Fruit fly (Drosophila melanogaster) whole organism, embryonic: ENCODE measurements around the gene CG42579.

Experiments used
- CG1024 ChIP-seq: fragments of 200-800 bp; sonication (Bioruptor generic); IDR thresholded peaks from 2 replicates; pipeline ENCODE4 v1.3.6; 2022; ENCODE audit warnings: missing biosample characterization, missing genetic modification characterization
- CG10543 ChIP-seq: fragments of 200-800 bp; sonication (Bioruptor generic); optimal IDR thresholded peaks from 3 replicates; lab custom pipeline; 2017; ENCODE audit warnings: missing biosample characterization, mild to moderate bottlenecking, missing genetic modification characterization, moderate library complexity
- CG11504 ChIP-seq: fragments of 200-800 bp; sonication (Bioruptor generic); optimal IDR thresholded peaks from 3 replicates; lab custom pipeline; 2019; ENCODE audit warnings: missing biosample characterization, mild to moderate bottlenecking, missing genetic modification characterization, moderate library complexity
- CG13894 ChIP-seq: fragments of 200-800 bp; sonication (Bioruptor generic); optimal IDR thresholded peaks from 3 replicates; lab custom pipeline; 2018; ENCODE audit warnings: missing biosample characterization, mild to moderate bottlenecking, missing genetic modification characterization, moderate library complexity
- CG16779 ChIP-seq: fragments of 200-800 bp; sonication (Bioruptor generic); IDR thresholded peaks from 2 replicates; pipeline ENCODE4 v1.3.6; 2022; ENCODE audit warnings: missing biosample characterization, missing genetic modification characterization
- CG18599 ChIP-seq: fragments of 200-800 bp; sonication (Bioruptor generic); optimal IDR thresholded peaks from 3 replicates; lab custom pipeline; 2017; ENCODE audit warnings: missing biosample characterization, missing genetic modification characterization, mild to moderate bottlenecking, moderate library complexity, missing genetic modification reagents
- CG18619 ChIP-seq: fragments of 200-800 bp; sonication (Bioruptor generic); optimal IDR thresholded peaks from 3 replicates; lab custom pipeline; 2017; ENCODE audit warnings: missing biosample characterization, mild to moderate bottlenecking, missing genetic modification characterization
- CG31224 ChIP-seq: fragments of 200-800 bp; sonication (Bioruptor generic); IDR thresholded peaks from 2 replicates; pipeline ENCODE4 v1.3.6; 2022; ENCODE audit warnings: missing biosample characterization, missing genetic modification characterization
- CG31441 ChIP-seq: fragments of 200-800 bp; sonication (Bioruptor generic); IDR thresholded peaks from 2 replicates; pipeline ENCODE4 v1.3.6; 2022; ENCODE audit warnings: missing biosample characterization, missing genetic modification characterization
- CG32767 ChIP-seq: fragments of 200-800 bp; sonication (Bioruptor generic); IDR thresholded peaks from 2 replicates; pipeline ENCODE4 v1.3.6; 2022; ENCODE audit warnings: missing biosample characterization, missing genetic modification characterization
- CG3281 ChIP-seq: fragments of 200-800 bp; sonication (Bioruptor generic); optimal IDR thresholded peaks from 3 replicates; lab custom pipeline; 2017; ENCODE audit warnings: missing biosample characterization, mild to moderate bottlenecking, missing genetic modification characterization
- CG3838 ChIP-seq: fragments of 200-800 bp; sonication (Bioruptor generic); optimal IDR thresholded peaks from 3 replicates; lab custom pipeline; 2016; ENCODE audit warnings: missing biosample characterization, missing genetic modification characterization
- CG6654 ChIP-seq: fragments of 200-800 bp; sonication (Bioruptor generic); optimal IDR thresholded peaks from 2 replicates; lab custom pipeline; 2017; ENCODE audit warnings: missing biosample characterization, mild to moderate bottlenecking, missing genetic modification characterization
- CG6854 ChIP-seq: fragments of 200-800 bp; sonication (Bioruptor generic); optimal IDR thresholded peaks from 3 replicates; lab custom pipeline; 2017; ENCODE audit warnings: missing biosample characterization, mild to moderate bottlenecking, missing genetic modification characterization
- CG7357 ChIP-seq: fragments of 200-800 bp; sonication (Bioruptor generic); IDR thresholded peaks from 3 replicates; pipeline ENCODE4 v1.3.6; 2022; ENCODE audit warnings: missing biosample characterization, missing genetic modification characterization
- CG9609 ChIP-seq: fragments of 200-800 bp; sonication (Bioruptor generic); optimal IDR thresholded peaks from 3 replicates; lab custom pipeline; 2016; ENCODE audit warnings: missing biosample characterization, missing genetic modification characterization
- CG9932 ChIP-seq: fragments of 200-800 bp; sonication (Bioruptor generic); IDR thresholded peaks from 2 replicates; pipeline ENCODE4 v1.3.6; 2022; ENCODE audit warnings: missing biosample characterization, missing genetic modification characterization
- Camta ChIP-seq: fragments of 200-800 bp; sonication (Bioruptor generic); optimal IDR thresholded peaks from 2 replicates; lab custom pipeline; 2016; ENCODE audit warnings: missing biosample characterization, missing genetic modification characterization
- Chrac-16 ChIP-seq: fragments of 200-800 bp; sonication (Bioruptor generic); optimal IDR thresholded peaks from 3 replicates; lab custom pipeline; 2016; ENCODE audit warnings: missing biosample characterization, missing genetic modification characterization
- Drgx ChIP-seq: fragments of 200-800 bp; sonication (Bioruptor generic); IDR thresholded peaks from 2 replicates; pipeline ENCODE4 v1.3.6; 2022; ENCODE audit warnings: missing biosample characterization, missing genetic modification characterization
- Hey ChIP-seq: fragments of 200-800 bp; sonication (Bioruptor generic); optimal IDR thresholded peaks from 3 replicates; lab custom pipeline; 2018; ENCODE audit warnings: missing biosample characterization, mild to moderate bottlenecking, missing genetic modification characterization
- Hr3 ChIP-seq: fragments of 200-800 bp; sonication (Bioruptor generic); optimal IDR thresholded peaks from 3 replicates; lab custom pipeline; 2016; ENCODE audit warnings: missing biosample characterization, missing genetic modification characterization
- Mad ChIP-seq: fragments of 200-800 bp; sonication (Bioruptor generic); optimal IDR thresholded peaks from 2 replicates; lab custom pipeline; 2016; ENCODE audit warnings: missing biosample characterization, missing genetic modification characterization
- Nf-YB ChIP-seq: fragments of 200-800 bp; sonication (Bioruptor generic); optimal IDR thresholded peaks from 3 replicates; lab custom pipeline; 2019; ENCODE audit warnings: missing biosample characterization, mild to moderate bottlenecking, missing genetic modification characterization, moderate library complexity
- Oli ChIP-seq: fragments of 200-800 bp; sonication (Bioruptor generic); optimal IDR thresholded peaks from 2 replicates; lab custom pipeline; 2018; ENCODE audit warnings: missing biosample characterization, mild to moderate bottlenecking, missing genetic modification characterization, moderate library complexity
- Pdp1 ChIP-seq, 2 experiments: fragments of 200-800 bp; sonication (Bioruptor generic); optimal IDR thresholded peaks; 3 replicates each; lab custom pipeline; 2016; ENCODE audit warnings: missing biosample characterization in 2 of 2, missing genetic modification characterization in 2 of 2, mild to moderate bottlenecking in 1 of 2, moderate library complexity in 1 of 2
- Ptx1 ChIP-seq: fragments of 200-800 bp; sonication (Bioruptor generic); IDR thresholded peaks from 2 replicates; pipeline ENCODE4 v1.3.6; 2022; ENCODE audit warnings: missing biosample characterization, missing genetic modification characterization
- Spps ChIP-seq: fragments of 200-800 bp; sonication (Bioruptor generic); optimal IDR thresholded peaks from 2 replicates; lab custom pipeline; 2018; ENCODE audit warnings: missing biosample characterization, mild to moderate bottlenecking, missing genetic modification characterization
- Xbp1 ChIP-seq: fragments of 200-800 bp; sonication (Bioruptor generic); optimal IDR thresholded peaks from 3 replicates; lab custom pipeline; 2016; ENCODE audit warnings: missing biosample characterization, mild to moderate bottlenecking, missing genetic modification characterization
- al ChIP-seq: fragments of 200-800 bp; sonication (Bioruptor generic); IDR thresholded peaks from 2 replicates; pipeline ENCODE4 v1.3.6; 2022; ENCODE audit warnings: missing biosample characterization, missing genetic modification characterization
- az2 ChIP-seq: fragments of 200-800 bp; sonication (Bioruptor generic); optimal IDR thresholded peaks from 3 replicates; lab custom pipeline; 2016; ENCODE audit warnings: missing biosample characterization, missing genetic modification characterization
- bowl ChIP-seq: fragments of 200-800 bp; sonication (Bioruptor generic); IDR thresholded peaks from 2 replicates; pipeline ENCODE4 v1.3.6; 2022; ENCODE audit warnings: missing biosample characterization, missing genetic modification characterization
- bsh ChIP-seq, 2 experiments: fragments of 200-800 bp; sonication (Bioruptor generic); optimal IDR thresholded peaks; 2 replicates each; lab custom pipeline; 2017 to 2018; ENCODE audit warnings: mild to moderate bottlenecking in 2 of 2, missing biosample characterization in 2 of 2, missing genetic modification characterization in 2 of 2, moderate library complexity in 1 of 2
- croc ChIP-seq: fragments of 200-800 bp; sonication (Bioruptor generic); conservative IDR thresholded peaks from 3 replicates; pipeline ENCODE4 v1.3.6; 2022; ENCODE audit warnings: missing biosample characterization, missing genetic modification characterization
- eve ChIP-seq, 2 experiments: fragments of >200 bp; optimal IDR thresholded peaks; 2 replicates each; lab custom pipeline; 2017; ENCODE audit warnings: missing biosample characterization in 2 of 2, missing genetic modification characterization in 2 of 2
- fd96Cb ChIP-seq: fragments of 200-800 bp; sonication (Bioruptor generic); optimal IDR thresholded peaks from 2 replicates; lab custom pipeline; 2018; ENCODE audit warnings: missing biosample characterization, mild to moderate bottlenecking, missing genetic modification characterization, moderate library complexity
- ken ChIP-seq: fragments of 200-800 bp; sonication (Bioruptor generic); IDR thresholded peaks from 3 replicates; pipeline ENCODE4 v1.3.6; 2022; ENCODE audit warnings: missing biosample characterization, missing genetic modification characterization
- kni ChIP-seq: fragments of 200-800 bp; sonication (Bioruptor generic); optimal IDR thresholded peaks from 3 replicates; lab custom pipeline; 2017; ENCODE audit warnings: mild to moderate bottlenecking, missing biosample characterization, missing genetic modification reagents, missing genetic modification characterization
- lbe ChIP-seq: fragments of 200-800 bp; sonication (Bioruptor generic); optimal IDR thresholded peaks from 2 replicates; lab custom pipeline; 2016; ENCODE audit warnings: missing biosample characterization, mild to moderate bottlenecking, missing genetic modification characterization
- pita ChIP-seq: fragments of 200-800 bp; sonication (Bioruptor generic); optimal IDR thresholded peaks from 2 replicates; lab custom pipeline; 2017; ENCODE audit warnings: missing biosample characterization, mild to moderate bottlenecking, missing genetic modification characterization
- salm ChIP-seq: fragments of 200-800 bp; sonication (Bioruptor generic); optimal IDR thresholded peaks from 2 replicates; lab custom pipeline; 2018; ENCODE audit warnings: missing biosample characterization, mild to moderate bottlenecking, missing genetic modification characterization
- ssp ChIP-seq: fragments of 200-800 bp; sonication (Bioruptor generic); IDR thresholded peaks from 2 replicates; pipeline ENCODE4 v1.3.6; 2022; ENCODE audit warnings: missing biosample characterization, missing genetic modification characterization
- tio ChIP-seq: fragments of 200-800 bp; sonication (Bioruptor generic); optimal IDR thresholded peaks from 2 replicates; lab custom pipeline; 2017; ENCODE audit warnings: missing biosample characterization, missing genetic modification characterization, inconsistent platforms
- trem ChIP-seq: fragments of 200-800 bp; optimal IDR thresholded peaks from 3 replicates; lab custom pipeline; 2019; ENCODE audit warnings: missing biosample characterization, mild to moderate bottlenecking, missing genetic modification characterization, moderate library complexity
- twi ChIP-seq: fragments of 200-800 bp; optimal IDR thresholded peaks from 2 replicates; lab custom pipeline; 2019; ENCODE audit warnings: missing biosample characterization, mild to moderate bottlenecking, missing genetic modification characterization, moderate library complexity
- unpg ChIP-seq: fragments of 200-800 bp; sonication (Bioruptor generic); optimal IDR thresholded peaks from 3 replicates; lab custom pipeline; 2018; ENCODE audit warnings: missing biosample characterization, mild to moderate bottlenecking, missing genetic modification characterization, moderate library complexity
- wek ChIP-seq: fragments of 200-800 bp; sonication (Bioruptor generic); optimal IDR thresholded peaks from 3 replicates; lab custom pipeline; 2018; ENCODE audit warnings: missing biosample characterization, mild to moderate bottlenecking, missing genetic modification characterization, moderate library complexity
- zfh1 ChIP-seq: fragments of 200-800 bp; sonication (Bioruptor generic); IDR thresholded peaks from 3 replicates; pipeline ENCODE4 v1.3.6; 2022; ENCODE audit warnings: missing biosample characterization, missing genetic modification characterization

Gene CG42579

dm6 chrX:20509535-20510424, 17.7 kb upstream of the CG42579 start (continued):
- TF ChIP-seq tio (GFP tag; lab: Kevin White, UChicago) (no peak), unpg (GFP tag; lab: Kevin White, UChicago) (peak; percentile 10), twi (tag; lab: Kevin White, UChicago) (peak; percentile 0), Pdp1 (GFP tag; optimal IDR thresholded peaks at IDR 0.05; lab: Kevin White, UChicago) (peak in 1 of 2 experiments; percentile 5), lbe (GFP tag; lab: Kevin White, UChicago) (peak; percentile 37), CG3281 (GFP tag; lab: Kevin White, UChicago) (peak; percentile 7), Xbp1 (peak; percentile 19), CG11504 (tag; lab: Kevin White, UChicago) (peak; percentile 46), fd96Cb (tag; lab: Kevin White, UChicago) (peak; percentile 48), CG31441 (GFP tag; lab: Robert Waterston, UW) (peak; percentile 46), Oli (tag; lab: Kevin White, UChicago) (peak; percentile 2), az2 (GFP tag; lab: Kevin White, UChicago) (peak; percentile 22), CG9932 (GFP tag; lab: Robert Waterston, UW) (no peak), CG18599 (peak; percentile 18), salm (tag; lab: Kevin White, UChicago) (no peak), zfh1 (GFP tag; lab: Robert Waterston, UW) (peak; percentile 53; the same call in 1 of the 3 replicates)
- TF ChIP-seq, all 482 proteins: peak for 65

DNA sequence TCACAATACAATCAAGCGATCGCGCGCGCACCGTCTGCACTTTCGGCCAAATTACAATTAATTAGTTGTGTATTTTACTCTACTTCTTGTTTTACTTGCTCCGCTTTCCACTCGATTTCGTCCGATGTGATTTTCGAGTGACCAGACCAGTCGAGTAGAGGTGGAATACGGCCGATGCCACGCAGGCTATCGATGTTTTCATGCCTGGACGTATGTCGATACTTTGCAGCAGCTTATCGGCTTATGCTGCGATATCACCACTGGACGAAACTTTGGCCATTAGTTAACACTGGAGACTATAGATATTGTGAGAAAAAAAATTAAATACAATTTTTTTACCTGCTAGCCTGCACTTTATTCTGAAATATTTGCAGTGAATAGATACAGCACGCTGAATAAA, 16.9 kb upstream of the CG42579 start, which contains the start of gene RhoGAP19D:
Gene RhoGAP19D (minus strand): TSS at position 155 of the 400 bp plus-strand sequence.
- TF ChIP-seq CG6854 (no peak), Ptx1 (peak; percentile 65), CG10543 (GFP tag; lab: Kevin White, UChicago) (peak; percentile 42), Camta (no peak), kni (GFP tag; lab: Kevin White, UChicago) (peak; percentile 3), CG13894 (tag; lab: Kevin White, UChicago) (peak; percentile 66), CG32767 (GFP tag; lab: Robert Waterston, UW) (no peak), eve (GFP tag; optimal IDR thresholded peaks at IDR 0.05; lab: Kevin White, UChicago) (no peak), ssp (GFP tag; lab: Robert Waterston, UW) (peak; percentile 59), CG31224 (GFP tag; lab: Robert Waterston, UW) (0 out of 2 replicates have a peak, but pooled peaks have one; percentile 21), CG9609 (GFP tag; lab: Kevin White, UChicago) (peak; percentile 67), CG6654 (GFP tag; lab: Kevin White, UChicago) (no peak), trem (tag; lab: Kevin White, UChicago) (peak; percentile 23), CG1024 (GFP tag; lab: Robert Waterston, UW) (no peak), bsh (GFP tag; optimal IDR thresholded peaks at IDR 0.05; lab: Kevin White, UChicago) (no peak), Nf-YB (GFP tag; lab: Kevin White, UChicago) (no peak), Hey (tag; lab: Kevin White, UChicago) (peak; percentile 14), CG3838 (GFP tag; lab: Kevin White, UChicago) (no peak), Mad (peak; percentile 54), CG16779 (GFP tag; lab: Robert Waterston, UW) (peak; percentile 58), al (peak; percentile 50), CG7357 (GFP tag; lab: Robert Waterston, UW) (no peak), bowl (GFP tag; lab: Robert Waterston, UW) (no peak), pita (GFP tag; lab: Kevin White, UChicago) (no peak), Hr3 (GFP tag; lab: Kevin White, UChicago) (peak; percentile 44), ken (GFP tag; lab: Robert Waterston, UW) (peak; percentile 81), Spps (tag; lab: Kevin White, UChicago) (no peak), Drgx (GFP tag; lab: Robert Waterston, UW) (0 out of 2 replicates have a peak, but pooled peaks have one; percentile 9), CG18619 (GFP tag; lab: Kevin White, UChicago) (no peak), wek (GFP tag; lab: Kevin White, UChicago) (peak; percentile 25), croc (GFP tag; lab: Robert Waterston, UW) (no peak), Chrac-16 (GFP tag; lab: Kevin White, UChicago) (peak; percentile 49)
